Worm (Caenorhabditis elegans) whole organism, L4 larva: ENCODE results near the gene srh-79.

Experiments
- F26F4.8 ChIP-seq: fragments of 200-800 bp; sonication (Bioruptor generic); conservative IDR thresholded peaks from 2 replicates; pipeline ENCODE4 v1.3.6; 2022; ENCODE audit warnings: missing genetic modification characterization, missing compliant biosample characterization
- F37D6.2 ChIP-seq: sonication (generic microtip); optimal IDR thresholded peaks from 2 replicates; lab custom pipeline; 2016; ENCODE audit warnings: mild to moderate bottlenecking, missing genetic modification characterization, missing compliant biosample characterization
- F44E2.7 ChIP-seq: fragments of 200-800 bp; sonication (Bioruptor generic); IDR thresholded peaks from 2 replicates; pipeline ENCODE4 v2.1.2; 2022; ENCODE audit warnings: missing genetic modification characterization, missing compliant biosample characterization
- R02D3.7 ChIP-seq: fragments of 150-350 bp; sonication (generic microtip); optimal IDR thresholded peaks from 3 replicates; lab custom pipeline; 2014; ENCODE audit warnings: missing biosample characterization, missing genetic modification characterization
- T20F7.1 ChIP-seq: fragments of 200-800 bp; sonication (Bioruptor generic); optimal IDR thresholded peaks from 2 replicates; lab custom pipeline; 2018; ENCODE audit warnings: mild to moderate bottlenecking, missing genetic modification characterization, missing compliant biosample characterization
- T26A8.4 ChIP-seq: fragments of 200-800 bp; sonication (Bioruptor generic); IDR thresholded peaks from 2 replicates; pipeline ENCODE4 v1.3.6; 2022; ENCODE audit warnings: missing genetic modification characterization, missing compliant biosample characterization
- Y5F2A.4 ChIP-seq: fragments of 200-800 bp; sonication (Bioruptor generic); optimal IDR thresholded peaks from 2 replicates; lab custom pipeline; 2018; ENCODE audit warnings: mild to moderate bottlenecking, missing genetic modification characterization, missing compliant biosample characterization
- ZK337.2 ChIP-seq: fragments of 200-800 bp; sonication (Bioruptor generic); IDR thresholded peaks from 2 replicates; pipeline ENCODE4 v1.3.6; 2022; ENCODE audit warnings: missing genetic modification reagents, missing genetic modification characterization, missing compliant biosample characterization
- aly-2 ChIP-seq: sonication (generic microtip); optimal IDR thresholded peaks from 2 replicates; lab custom pipeline; 2018; ENCODE audit warnings: missing biosample characterization, missing genetic modification characterization
- arid-1 ChIP-seq: fragments of 200-800 bp; sonication (Bioruptor generic); conservative IDR thresholded peaks from 2 replicates; pipeline ENCODE4 v1.3.6; 2022; ENCODE audit warnings: missing genetic modification reagents, missing genetic modification characterization, missing compliant biosample characterization
- attf-4 ChIP-seq: sonication (generic microtip); optimal IDR thresholded peaks from 3 replicates; lab custom pipeline; 2017; ENCODE audit warnings: missing biosample characterization, missing genetic modification characterization
- ceh-20 ChIP-seq: fragments of 200-800 bp; sonication (Bioruptor generic); IDR thresholded peaks from 2 replicates; pipeline ENCODE4 v1.3.6; 2022; ENCODE audit warnings: missing genetic modification reagents, missing genetic modification characterization, missing compliant biosample characterization
- ces-1 ChIP-seq: fragments of 150-350 bp; sonication (generic microtip); optimal IDR thresholded peaks from 4 replicates; lab custom pipeline; 2014; ENCODE audit warnings: missing biosample characterization, missing genetic modification reagents, missing genetic modification characterization
- cey-2 ChIP-seq: sonication (generic microtip); optimal IDR thresholded peaks from 3 replicates; lab custom pipeline; 2017; ENCODE audit warnings: missing genetic modification characterization, mild to moderate bottlenecking, missing compliant biosample characterization, antibody characterized with exemption, borderline replicate concordance; ENCODE audit not compliant: insufficient read depth
- dmd-6 ChIP-seq: fragments of 200-800 bp; sonication (Bioruptor generic); IDR thresholded peaks from 2 replicates; pipeline ENCODE4 v1.3.6; 2022; ENCODE audit warnings: missing genetic modification reagents, missing genetic modification characterization, missing compliant biosample characterization
- dmd-8 ChIP-seq: fragments of 200-800 bp; sonication (Bioruptor generic); IDR thresholded peaks from 2 replicates; pipeline ENCODE4 v1.3.6; 2022; ENCODE audit warnings: missing genetic modification characterization, missing compliant biosample characterization
- duxl-1 ChIP-seq: sonication (generic microtip); optimal IDR thresholded peaks from 2 replicates; lab custom pipeline; 2016; ENCODE audit warnings: mild to moderate bottlenecking, missing genetic modification characterization, moderate library complexity, missing compliant biosample characterization; ENCODE audit not compliant: poor library complexity
- dve-1 ChIP-seq: sonication (generic microtip); optimal IDR thresholded peaks from 2 replicates; lab custom pipeline; 2017; ENCODE audit warnings: antibody characterized with exemption, mild to moderate bottlenecking, missing genetic modification characterization, missing compliant biosample characterization; ENCODE audit not compliant: insufficient read depth
- egl-43 ChIP-seq: fragments of 200-800 bp; sonication (Bioruptor generic); IDR thresholded peaks from 2 replicates; pipeline ENCODE4 v1.3.6; 2022; ENCODE audit warnings: missing genetic modification reagents, missing genetic modification characterization, missing compliant biosample characterization
- gei-8 ChIP-seq: fragments of 200-800 bp; sonication (Bioruptor generic); optimal IDR thresholded peaks from 2 replicates; lab custom pipeline; 2018; ENCODE audit warnings: mild to moderate bottlenecking, missing genetic modification characterization, missing compliant biosample characterization
- hlh-11 ChIP-seq: fragments of 200-800 bp; sonication (Bioruptor generic); optimal IDR thresholded peaks from 2 replicates; lab custom pipeline; 2018; ENCODE audit warnings: mild to moderate bottlenecking, missing genetic modification characterization, missing compliant biosample characterization
- lin-29 ChIP-seq: fragments of 200-800 bp; sonication (Bioruptor generic); IDR thresholded peaks from 2 replicates; pipeline ENCODE4 v1.3.6; 2022; ENCODE audit warnings: missing genetic modification reagents, missing genetic modification characterization, missing compliant biosample characterization
- lir-3 ChIP-seq: sonication (generic microtip); optimal IDR thresholded peaks from 2 replicates; lab custom pipeline; 2016; ENCODE audit warnings: mild to moderate bottlenecking, missing genetic modification characterization, missing compliant biosample characterization
- madf-5 ChIP-seq, 2 experiments: fragments of 200-800 bp; sonication (Bioruptor generic); IDR thresholded peaks; 2 replicates each; pipeline ENCODE4 v1.3.6; 2022; ENCODE audit warnings: missing compliant biosample characterization in 2 of 2, missing genetic modification characterization in 2 of 2
- mdl-1 ChIP-seq, 2 experiments: fragments of 150-350 bp in 1 of 2; sonication (generic microtip) in 1 of 2; optimal IDR thresholded peaks; 2 replicates each; lab custom pipeline; 2014 to 2017; ENCODE audit warnings: missing biosample characterization in 2 of 2, missing genetic modification characterization in 2 of 2
- nhr-28 ChIP-seq: fragments of 150-350 bp; optimal IDR thresholded peaks from 2 replicates; lab custom pipeline; 2014; ENCODE audit warnings: missing biosample characterization, missing genetic modification characterization
- nhr-42 ChIP-seq: fragments of 200-800 bp; sonication (Bioruptor generic); IDR thresholded peaks from 2 replicates; pipeline ENCODE4 v1.3.6; 2022; ENCODE audit warnings: missing genetic modification characterization, missing compliant biosample characterization
- nhr-48 ChIP-seq: sonication (generic microtip); optimal IDR thresholded peaks from 2 replicates; lab custom pipeline; 2016; ENCODE audit warnings: mild to moderate bottlenecking, missing genetic modification characterization, missing compliant biosample characterization
- nhr-76 ChIP-seq: fragments of 150-350 bp; optimal IDR thresholded peaks from 2 replicates; lab custom pipeline; 2014; ENCODE audit warnings: missing biosample characterization, missing genetic modification characterization
- pqm-1 ChIP-seq: sonication (generic microtip); optimal IDR thresholded peaks from 2 replicates; lab custom pipeline; 2017; ENCODE audit warnings: missing biosample characterization, missing genetic modification characterization
- tag-97 ChIP-seq: fragments of 200-800 bp; sonication (Bioruptor generic); IDR thresholded peaks from 2 replicates; pipeline ENCODE4 v1.3.6; 2022; ENCODE audit warnings: missing genetic modification characterization, missing compliant biosample characterization
- unc-39 ChIP-seq: sonication (generic microtip); optimal IDR thresholded peaks from 2 replicates; lab custom pipeline; 2017; ENCODE audit warnings: missing biosample characterization, missing genetic modification characterization
- unc-62 ChIP-seq, 3 experiments: fragments of 150-350 bp in 1 of 3; sonication (generic microtip); optimal IDR thresholded peaks in 2 of 3; peaks in 1 of 3; 1 replicate in 1 of 3; 2 replicates in 2 of 3; lab custom pipeline; 2014 to 2017; ENCODE audit warnings: missing biosample characterization in 3 of 3, missing genetic modification characterization in 3 of 3, missing genetic modification reagents in 3 of 3, missing genotype in 1 of 3
- zip-11 ChIP-seq: fragments of 200-800 bp; sonication (Bioruptor generic); IDR thresholded peaks from 2 replicates; pipeline ENCODE4 v1.3.6; 2022; ENCODE audit warnings: missing genetic modification characterization, missing compliant biosample characterization
- zip-2 ChIP-seq: fragments of 150-350 bp; optimal IDR thresholded peaks from 2 replicates; lab custom pipeline; 2014; ENCODE audit warnings: missing biosample characterization, missing genetic modification characterization
- ztf-7 ChIP-seq: fragments of 150-350 bp; optimal IDR thresholded peaks from 2 replicates; lab custom pipeline; 2014; ENCODE audit warnings: missing biosample characterization, missing genetic modification characterization

srh-79 gene

ce11 chrV:7529840-7530239 lies 32.3 kb downstream of the srh-79 start, which contains the start of gene swt-2 (continued):
- no peak for TF ChIP-seq duxl-1 (tag; lab: Kevin White, UChicago)
- TF ChIP-seq, all 104 proteins: peak for 0

DNA sequence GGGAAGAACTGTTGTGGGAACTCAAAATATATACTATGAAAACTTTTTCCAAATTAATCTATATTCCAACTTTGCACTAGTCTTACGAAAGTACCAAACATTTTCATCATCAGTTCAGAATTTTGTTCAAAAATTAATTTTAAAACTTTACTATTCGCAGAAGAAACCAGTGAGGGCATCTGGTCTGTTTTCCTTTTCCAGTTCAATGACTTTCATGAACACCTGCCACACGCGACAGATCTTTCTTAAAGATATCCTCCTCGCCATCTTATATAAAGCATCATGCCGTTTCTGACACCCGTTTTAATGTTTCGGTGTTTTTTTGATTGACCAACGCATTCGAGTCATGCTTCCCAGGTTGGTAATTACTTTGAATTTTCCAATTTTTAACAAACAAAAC lies 35.4 kb downstream of the srh-79 start, which contains the start of gene C54F6.3:
C54F6.3 (plus strand) TSS at position 301 of the 400 bp plus-strand sequence.
- TF ChIP-seq tag-97 (GFP tag; lab: Robert Waterston, UW): no peak
- no peak for TF ChIP-seq nhr-48
- no peak for TF ChIP-seq dmd-6 (GFP tag; lab: Robert Waterston, UW)
- no peak for TF ChIP-seq arid-1 (GFP tag; lab: Robert Waterston, UW)
- TF ChIP-seq Y5F2A.4: no peak
- TF ChIP-seq nhr-28 (tag; lab: Kevin White, UChicago): no peak
- no peak for TF ChIP-seq lin-29 (GFP tag; lab: Robert Waterston, UW)
- no peak for TF ChIP-seq lir-3 (tag; lab: Kevin White, UChicago)
- no peak for TF ChIP-seq duxl-1 (tag; lab: Kevin White, UChicago)
- TF ChIP-seq ceh-20 (GFP tag; lab: Robert Waterston, UW): no peak
- no peak for TF ChIP-seq cey-2 (tag; lab: Kevin White, UChicago)
- no peak for TF ChIP-seq F44E2.7 (GFP tag; lab: Robert Waterston, UW)
- TF ChIP-seq nhr-42 (GFP tag; lab: Robert Waterston, UW): no peak
- TF ChIP-seq T20F7.1 (GFP tag; lab: Kevin White, UChicago): no peak
- TF ChIP-seq dve-1 (tag; lab: Kevin White, UChicago): no peak
- no peak for TF ChIP-seq egl-43 (GFP tag; lab: Robert Waterston, UW)

ce11 chrV:7538018-7538417 lies 40.5 kb downstream of the srh-79 start, which contains the start of gene C54F6.12:
Gene C54F6.12 (minus strand): TSS chrV:7538118.
- TF ChIP-seq hlh-11: no peak
- no peak for TF ChIP-seq R02D3.7 (tag; lab: Kevin White, UChicago)
- no peak for TF ChIP-seq ces-1 (GFP tag; lab: Kevin White, UChicago)
- TF ChIP-seq attf-4 (tag; lab: Kevin White, UChicago): no peak
- no peak for TF ChIP-seq ztf-7 (tag; lab: Kevin White, UChicago)
- TF ChIP-seq zip-11: no peak
- TF ChIP-seq aly-2 (tag; lab: Kevin White, UChicago): no peak
- TF ChIP-seq zip-2 (tag; lab: Kevin White, UChicago): no peak
- TF ChIP-seq tag-97 (GFP tag; lab: Robert Waterston, UW): no peak

ce11 chrV:7539015-7539414 lies 41.5 kb downstream of the srh-79 start, which contains the start of gene srh-268:
Gene srh-268 (plus strand): TSS chrV:7539315.
- no peak for TF ChIP-seq duxl-1 (tag; lab: Kevin White, UChicago)
- no peak for TF ChIP-seq arid-1 (GFP tag; lab: Robert Waterston, UW)
- no peak for TF ChIP-seq nhr-76
- TF ChIP-seq F26F4.8: no peak
- no peak for TF ChIP-seq F37D6.2 (tag; lab: Kevin White, UChicago)
- TF ChIP-seq T26A8.4: no peak
- no peak for TF ChIP-seq ZK337.2 (GFP tag; lab: Robert Waterston, UW)
- TF ChIP-seq dmd-8 (GFP tag; lab: Robert Waterston, UW): no peak
- no peak for TF ChIP-seq pqm-1 (tag; lab: Kevin White, UChicago)
- TF ChIP-seq Y5F2A.4: no peak
- TF ChIP-seq madf-5 (GFP tag; IDR thresholded peaks at IDR 0.05; lab: Robert Waterston, UW): no peak
- TF ChIP-seq, all 104 proteins: peak for 0

- TF ChIP-seq nhr-28 (tag; lab: Kevin White, UChicago) (peak; percentile 10), gei-8 (no peak), unc-39 (tag; lab: Kevin White, UChicago) (no peak), nhr-48 (peak; percentile 79), unc-62 (GFP tag; optimal IDR thresholded peaks at IDR 0.05 in 1 of 2; lab: Kevin White, UChicago) (peak in 1 of 2 experiments; percentile 87), unc-62 (tag; optimal IDR thresholded peaks at IDR 0.05; lab: Kevin White, UChicago) (no peak), mdl-1 (tag; optimal IDR thresholded peaks at IDR 0.05; lab: Kevin White, UChicago) (peak in 1 of 2 experiments; percentile 8)
- TF ChIP-seq, all 104 proteins: peak for 4
These were observed 46.2 kb downstream of the srh-79 start for ce11 chrV:7543728-7544127.
